Fruit fly (Drosophila melanogaster): ENCODE results near the gene bip1.

The bip1 gene

DNA sequence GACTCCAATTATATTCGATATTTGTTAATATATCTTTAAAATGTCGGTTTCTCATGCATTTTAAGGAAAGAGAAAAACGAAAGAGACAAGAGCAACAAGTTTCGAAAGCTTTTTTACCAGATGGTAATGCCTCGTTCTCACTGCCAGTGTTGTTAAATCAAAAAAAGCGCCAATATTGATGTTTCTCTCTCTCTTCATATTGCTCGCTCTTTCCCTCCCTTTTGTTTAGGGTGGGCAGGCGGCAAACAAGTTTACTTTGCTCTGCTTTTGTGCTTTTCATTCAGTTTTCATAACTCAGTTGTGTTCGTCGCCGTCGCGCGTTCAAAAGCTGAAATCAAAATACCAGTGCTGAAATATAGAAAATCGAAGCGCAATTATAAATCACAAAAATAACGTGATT is 23.3 kb upstream of the bip1 start:
- TF ChIP-seq Dif (GFP tag; optimal IDR thresholded peaks at IDR 0.05; ENCODE audit: partially characterized antibody) = peak; percentile 87
- peak; percentile 57 to 70 for TF ChIP-seq foxo (GFP tag; optimal IDR thresholded peaks at IDR 0.05)
- peak; percentile 65 for TF ChIP-seq psq (GFP tag; optimal IDR thresholded peaks at IDR 0.05)
- peak; percentile 80 for TF ChIP-seq sage (GFP tag; optimal IDR thresholded peaks at IDR 0.05)
- TF ChIP-seq Myc (optimal IDR thresholded peaks at IDR 0.05) = no peak
- TF ChIP-seq GATAd (GFP tag; optimal IDR thresholded peaks at IDR 0.05) = no peak
- peak; percentile 49 for TF ChIP-seq fru (GFP tag; optimal IDR thresholded peaks at IDR 0.05)
- TF ChIP-seq Rel (GFP tag; optimal IDR thresholded peaks at IDR 0.05) = peak; percentile 67
- no peak for TF ChIP-seq Rel (tag; optimal IDR thresholded peaks at IDR 0.05)
- TF ChIP-seq Vsx2 (GFP tag; optimal IDR thresholded peaks at IDR 0.05; ENCODE audit: partially characterized antibody) = peak; percentile 54
- peak; percentile 17 for TF ChIP-seq HLH106 (tag; optimal IDR thresholded peaks at IDR 0.05)
- TF ChIP-seq Mio (GFP tag; optimal IDR thresholded peaks at IDR 0.05) = no peak
- peak; percentile 22 for TF ChIP-seq tai (GFP tag; optimal IDR thresholded peaks at IDR 0.05)
- TF ChIP-seq lola (GFP tag; optimal IDR thresholded peaks at IDR 0.05) = no peak
- peak; percentile 28 to 76 for TF ChIP-seq dl (GFP tag; optimal IDR thresholded peaks at IDR 0.05; ENCODE audit: insufficient read depth in 1 of 2, partially characterized antibody in 2 of 2)
- no peak for TF ChIP-seq jim (GFP tag; optimal IDR thresholded peaks at IDR 0.05)
- TF ChIP-seq Abd-B (GFP tag; optimal IDR thresholded peaks at IDR 0.05) = no peak
- no peak for TF ChIP-seq Hr78 (GFP tag; optimal IDR thresholded peaks at IDR 0.05)
- TF ChIP-seq sv (GFP tag; optimal IDR thresholded peaks at IDR 0.05) = no peak
- TF ChIP-seq OdsH (GFP tag; optimal IDR thresholded peaks at IDR 0.05) = peak; percentile 62
- peak; percentile 63 for TF ChIP-seq Sp1 (GFP tag; optimal IDR thresholded peaks at IDR 0.05)
- no peak for TF ChIP-seq N (GFP tag; optimal IDR thresholded peaks at IDR 0.05)
- TF ChIP-seq dmrt93B (GFP tag; optimal IDR thresholded peaks at IDR 0.05) = no peak
- TF ChIP-seq br (GFP tag; optimal IDR thresholded peaks at IDR 0.05) = peak; percentile 79
- TF ChIP-seq CG9705 (GFP tag; optimal IDR thresholded peaks at IDR 0.05) = no peak
- TF ChIP-seq CrebA (GFP tag; optimal IDR thresholded peaks at IDR 0.05; ENCODE audit: borderline replicate concordance) = no peak
- TF ChIP-seq Jra (GFP tag; optimal IDR thresholded peaks at IDR 0.05) = peak; percentile 53
- TF ChIP-seq Hr83 (GFP tag; optimal IDR thresholded peaks at IDR 0.05; ENCODE audit: poor library complexity, severe bottlenecking) = peak; percentile 88
- TF ChIP-seq dsf (GFP tag; optimal IDR thresholded peaks at IDR 0.05; ENCODE audit: borderline replicate concordance) = peak; percentile 57
- TF ChIP-seq Hnf4 (GFP tag; optimal IDR thresholded peaks at IDR 0.05) = peak; percentile 86
- peak; percentile 78 for TF ChIP-seq h (GFP tag; optimal IDR thresholded peaks at IDR 0.05)
- TF ChIP-seq woc (GFP tag; optimal IDR thresholded peaks at IDR 0.05) = peak; percentile 32
- TF ChIP-seq brk (GFP tag; optimal IDR thresholded peaks at IDR 0.05) = peak; percentile 92
- TF ChIP-seq Dfd (GFP tag; optimal IDR thresholded peaks at IDR 0.05) = no peak
- peak; percentile 60 for TF ChIP-seq CG32264 (GFP tag; optimal IDR thresholded peaks at IDR 0.05)
- TF ChIP-seq rgr (GFP tag; optimal IDR thresholded peaks at IDR 0.05) = peak; percentile 76
- peak; percentile 32 for TF ChIP-seq ey (GFP tag; optimal IDR thresholded peaks at IDR 0.05)
- no peak for TF ChIP-seq usp (GFP tag; optimal IDR thresholded peaks at IDR 0.05)
- no peak for TF ChIP-seq pan (optimal IDR thresholded peaks at IDR 0.05)

DNA sequence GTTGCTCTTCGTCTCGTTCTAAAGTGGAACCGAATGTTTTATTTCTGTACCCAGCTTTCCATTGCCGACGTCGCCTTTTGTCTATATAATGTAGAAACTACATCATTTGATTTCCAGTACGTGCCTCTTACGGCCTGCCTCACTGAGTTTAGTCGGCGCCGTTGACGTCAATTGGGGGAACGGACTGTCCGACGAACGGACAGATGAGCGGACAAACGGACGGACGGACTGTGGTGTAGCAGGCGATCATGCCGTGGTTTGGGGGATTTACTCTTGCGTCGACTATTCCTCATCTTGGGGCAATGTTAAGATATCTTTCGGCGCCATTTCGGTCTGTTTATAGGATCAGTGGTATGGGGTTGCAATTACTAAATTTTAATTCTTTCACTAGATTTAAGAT is 22.3 kb upstream of the bip1 start:
- no peak for TF ChIP-seq usp (GFP tag; optimal IDR thresholded peaks at IDR 0.05)
- no peak for TF ChIP-seq Abd-B (GFP tag; optimal IDR thresholded peaks at IDR 0.05)
- no peak for TF ChIP-seq Sp1 (GFP tag; optimal IDR thresholded peaks at IDR 0.05)
- no peak for TF ChIP-seq rgr (GFP tag; optimal IDR thresholded peaks at IDR 0.05)
- no peak for TF ChIP-seq Jra (GFP tag; optimal IDR thresholded peaks at IDR 0.05)
- no peak for TF ChIP-seq Dfd (GFP tag; optimal IDR thresholded peaks at IDR 0.05)
- no peak for TF ChIP-seq pan (optimal IDR thresholded peaks at IDR 0.05)
- no peak for TF ChIP-seq h (GFP tag; optimal IDR thresholded peaks at IDR 0.05)
- no peak for TF ChIP-seq lola (GFP tag; optimal IDR thresholded peaks at IDR 0.05)
- TF ChIP-seq brk (GFP tag; optimal IDR thresholded peaks at IDR 0.05) = no peak
- TF ChIP-seq jim (GFP tag; optimal IDR thresholded peaks at IDR 0.05) = no peak
- no peak for TF ChIP-seq sv (GFP tag; optimal IDR thresholded peaks at IDR 0.05)
- TF ChIP-seq Vsx2 (GFP tag; optimal IDR thresholded peaks at IDR 0.05; ENCODE audit: partially characterized antibody) = no peak
- TF ChIP-seq HLH106 (tag; optimal IDR thresholded peaks at IDR 0.05) = no peak
- no peak for TF ChIP-seq OdsH (GFP tag; optimal IDR thresholded peaks at IDR 0.05)
- no peak for TF ChIP-seq foxo (GFP tag; optimal IDR thresholded peaks at IDR 0.05)
- TF ChIP-seq ey (GFP tag; optimal IDR thresholded peaks at IDR 0.05) = no peak
- no peak for TF ChIP-seq Myc (optimal IDR thresholded peaks at IDR 0.05)

Data from whole organism, wandering third instar larva.